Worm (Caenorhabditis elegans): Measurements from ENCODE around the gene F46G11.4.

- TF ChIP-seq med-1 (GFP tag; optimal IDR thresholded peaks at IDR 0.05; ENCODE audit: insufficient read depth) (no peak), T22C8.4 (GFP tag; IDR thresholded peaks at IDR 0.05) (no peak), flt-1 (GFP tag; IDR thresholded peaks at IDR 0.05) (no peak), cog-1 (tag; optimal IDR thresholded peaks at IDR 0.05) (no peak)
These were observed 37.9 kb upstream of the F46G11.4 start for ce11 chrX:5836527-5836926.
